Worm (Caenorhabditis elegans): Measurements from ENCODE around the gene K09C8.9.

K09C8.9 gene

ce11 chrX:10951168-10951567, 16.4 kb downstream of the K09C8.9 start, which contains the start of gene K09C8.7:
Gene K09C8.7, minus strand, starts transcription at chrX:10951393.
- no peak for TF ChIP-seq Y48G9A.11 (GFP tag; IDR thresholded peaks at IDR 0.05)
- TF ChIP-seq daf-16 (GFP tag; optimal IDR thresholded peaks at IDR 0.05), result no peak
- TF ChIP-seq daf-16 (tag; optimal IDR thresholded peaks at IDR 0.05), result peak; percentile 86
- peak; percentile 13 for TF ChIP-seq hlh-30 (tag; optimal IDR thresholded peaks at IDR 0.05; ENCODE audit: insufficient read depth)
- peak in 1 of 2 experiments; percentile 74 for TF ChIP-seq unc-62 (GFP tag; optimal IDR thresholded peaks at IDR 0.05 in 1 of 2)
- no peak for TF ChIP-seq unc-62 (tag; optimal IDR thresholded peaks at IDR 0.05)
- TF ChIP-seq ctbp-1 (GFP tag; IDR thresholded peaks at IDR 0.05), result no peak
- no peak for TF ChIP-seq skn-1 (tag; optimal IDR thresholded peaks at IDR 0.05)

ce11 chrX:10948852-10949251, 18.7 kb downstream of the K09C8.9 start, which contains the start of gene T21B6.3:
Gene T21B6.3, minus strand, starts transcription at chrX:10948952.
- TF ChIP-seq fos-1 (tag; optimal IDR thresholded peaks at IDR 0.05) (no peak), ceh-44 (GFP tag; IDR thresholded peaks at IDR 0.05) (no peak), nhr-237 (tag; optimal IDR thresholded peaks at IDR 0.05) (no peak), dmd-6 (GFP tag; IDR thresholded peaks at IDR 0.05) (no peak), lin-13 (GFP tag; optimal IDR thresholded peaks at IDR 0.05) (no peak), nhr-102 (tag; optimal IDR thresholded peaks at IDR 0.05) (no peak), duxl-1 (tag; optimal IDR thresholded peaks at IDR 0.05; ENCODE audit: poor library complexity) (no peak), snpc-4 (tag; optimal IDR thresholded peaks at IDR 0.05) (no peak), nhr-77 (tag; optimal IDR thresholded peaks at IDR 0.05) (no peak), Y5F2A.4 (GFP tag; optimal IDR thresholded peaks at IDR 0.05) (no peak), F10B5.3 (tag; optimal IDR thresholded peaks at IDR 0.05) (no peak), hlh-30 (tag; optimal IDR thresholded peaks at IDR 0.05; ENCODE audit: insufficient read depth) (no peak), nhr-111 (GFP tag; optimal IDR thresholded peaks at IDR 0.05) (no peak), mdt-29 (GFP tag; IDR thresholded peaks at IDR 0.05) (no peak), pqm-1 (tag; optimal IDR thresholded peaks at IDR 0.05) (no peak), ceh-20 (GFP tag; IDR thresholded peaks at IDR 0.05) (no peak), unc-130 (GFP tag; optimal IDR thresholded peaks at IDR 0.05) (no peak), dmd-9 (GFP tag; IDR thresholded peaks at IDR 0.05) (no peak), nhr-76 (tag; optimal IDR thresholded peaks at IDR 0.05) (no peak)

- no peak for TF ChIP-seq daf-19 (GFP tag; conservative IDR thresholded peaks at IDR 0.05)
- TF ChIP-seq aha-1 (tag), result peak; percentile 84
Observed at ce11 chrX:10941255-10941654, 26.3 kb downstream of the K09C8.9 start, which contains the start of gene pho-7. Gene pho-7, minus strand, starts transcription at chrX:10941355.

ce11 chrX:10933308-10934014, 34.1 kb downstream of the K09C8.9 start:
- TF ChIP-seq F10B5.3 (tag; optimal IDR thresholded peaks at IDR 0.05) (no peak), F49E8.2 (tag; optimal IDR thresholded peaks at IDR 0.05; ENCODE audit: borderline replicate concordance) (no peak), daf-12 (tag; optimal IDR thresholded peaks at IDR 0.05) (no peak), egl-43 (GFP tag; IDR thresholded peaks at IDR 0.05) (no peak), lin-38 (GFP tag; IDR thresholded peaks at IDR 0.05) (no peak), ctbp-1 (GFP tag; IDR thresholded peaks at IDR 0.05) (no peak), gei-8 (GFP tag; optimal IDR thresholded peaks at IDR 0.05) (no peak), madf-9 (GFP tag; conservative IDR thresholded peaks at IDR 0.05) (no peak)

ce11 chrX:10932087-10932486, 35.5 kb downstream of the K09C8.9 start:
- TF ChIP-seq lin-15B (tag; optimal IDR thresholded peaks at IDR 0.05) (no peak), unc-39 (tag; optimal IDR thresholded peaks at IDR 0.05) (no peak), F37D6.2 (tag; optimal IDR thresholded peaks at IDR 0.05) (no peak), zfp-3 (GFP tag; conservative IDR thresholded peaks at IDR 0.05) (no peak), lir-3 (tag; optimal IDR thresholded peaks at IDR 0.05) (no peak), nhr-25 (tag; optimal IDR thresholded peaks at IDR 0.05; ENCODE audit: borderline replicate concordance, insufficient read depth) (no peak), madf-5 (GFP tag; IDR thresholded peaks at IDR 0.05) (no peak), nhr-237 (tag; optimal IDR thresholded peaks at IDR 0.05) (no peak), dmd-8 (GFP tag; IDR thresholded peaks at IDR 0.05) (no peak)
